Worm (Caenorhabditis elegans): ENCODE measurements around the gene nhr-176.

DNA sequence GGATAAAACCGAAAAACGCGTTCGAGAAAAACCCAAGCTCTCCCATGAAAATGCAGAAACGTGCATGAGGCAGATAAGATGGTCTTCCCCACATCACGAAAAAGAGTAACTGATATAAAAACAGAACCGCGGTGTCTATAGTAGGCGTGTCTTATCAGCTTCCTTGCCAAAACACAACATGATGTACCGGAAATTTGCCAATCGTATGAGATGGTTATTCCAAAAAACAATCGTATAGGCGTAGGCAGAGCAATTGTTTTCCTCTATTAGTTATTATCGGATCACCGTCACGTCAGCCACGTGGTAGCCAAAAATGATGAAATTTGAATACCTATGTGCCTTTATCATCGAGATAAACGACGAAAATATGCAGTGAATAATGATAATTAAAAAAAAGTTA is 28.3 kb downstream of the nhr-176 start, which contains the start of gene str-7:
- TF ChIP-seq elt-3 (tag; optimal IDR thresholded peaks at IDR 0.05), result no peak
- TF ChIP-seq ceh-39 (tag; optimal IDR thresholded peaks at IDR 0.05), result no peak
- no peak for TF ChIP-seq ztf-11 (tag; optimal IDR thresholded peaks at IDR 0.05)
- no peak for TF ChIP-seq nhr-12 (tag; optimal IDR thresholded peaks at IDR 0.05)
- TF ChIP-seq unc-39 (tag; optimal IDR thresholded peaks at IDR 0.05), result no peak
- TF ChIP-seq flh-1 (GFP tag; optimal IDR thresholded peaks at IDR 0.05), result no peak
- no peak for TF ChIP-seq nhr-28 (tag; optimal IDR thresholded peaks at IDR 0.05)
- no peak for TF ChIP-seq mep-1 (tag; optimal IDR thresholded peaks at IDR 0.05)
- no peak for TF ChIP-seq sem-2 (GFP tag; optimal IDR thresholded peaks at IDR 0.05)
- no peak for TF ChIP-seq lsy-2 (tag; optimal IDR thresholded peaks at IDR 0.05)
- TF ChIP-seq nhr-237 (tag; optimal IDR thresholded peaks at IDR 0.05), result no peak
- TF ChIP-seq pha-4 (tag; optimal IDR thresholded peaks at IDR 0.05), result no peak
- no peak for TF ChIP-seq drap-1 (GFP tag; optimal IDR thresholded peaks at IDR 0.05)
- TF ChIP-seq unc-62 (GFP tag; optimal IDR thresholded peaks at IDR 0.05), result no peak
